Worm (Caenorhabditis elegans) whole organism, midembryonic: Measurements from ENCODE around the gene ctl-1.

Experiments
- T22C8.4 ChIP-seq: fragments of 200-800 bp; sonication (Bioruptor generic); IDR thresholded peaks from 2 replicates; pipeline ENCODE4 v1.3.6; 2022; ENCODE audit warnings: missing genetic modification characterization, missing compliant biosample characterization
- cog-1 ChIP-seq: sonication (generic microtip); optimal IDR thresholded peaks from 2 replicates; lab custom pipeline; 2016; ENCODE audit warnings: missing genetic modification characterization, missing compliant biosample characterization
- flt-1 ChIP-seq: fragments of 200-800 bp; sonication (Bioruptor generic); IDR thresholded peaks from 2 replicates; pipeline ENCODE4 v1.3.6; 2022; ENCODE audit warnings: missing genetic modification characterization, missing compliant biosample characterization
- klf-2 ChIP-seq: fragments of 200-800 bp; sonication (Bioruptor generic); conservative IDR thresholded peaks from 2 replicates; pipeline ENCODE4 v1.3.6; 2022; ENCODE audit warnings: missing genetic modification reagents, missing genetic modification characterization, missing compliant biosample characterization
- med-1 ChIP-seq: sonication (generic microtip); optimal IDR thresholded peaks from 2 replicates; lab custom pipeline; 2017; ENCODE audit warnings: missing genetic modification characterization, mild to moderate bottlenecking, missing compliant biosample characterization, antibody characterized with exemption, missing genetic modification reagents; ENCODE audit not compliant: insufficient read depth
- ref-1 ChIP-seq: fragments of 200-800 bp; sonication (Bioruptor generic); conservative IDR thresholded peaks from 2 replicates; pipeline ENCODE4 v1.3.6; 2022; ENCODE audit warnings: missing genetic modification reagents, missing genetic modification characterization, missing compliant biosample characterization
- tab-1 ChIP-seq: fragments of 200-800 bp; sonication (Bioruptor generic); IDR thresholded peaks from 2 replicates; pipeline ENCODE4 v1.3.6; 2022; ENCODE audit warnings: missing genetic modification characterization, missing compliant biosample characterization
- ztf-23 ChIP-seq: fragments of 200-800 bp; sonication (Bioruptor generic); IDR thresholded peaks from 2 replicates; pipeline ENCODE4 v1.3.6; 2022; ENCODE audit warnings: missing genetic modification reagents, missing genetic modification characterization, missing compliant biosample characterization
- ztf-29 ChIP-seq: fragments of 200-800 bp; sonication (Bioruptor generic); IDR thresholded peaks from 2 replicates; pipeline ENCODE4 v1.3.6; 2022; ENCODE audit warnings: missing genetic modification reagents, missing genetic modification characterization, missing compliant biosample characterization

ctl-1 gene

ce11 chrII:14287277-14287676 lies 18.8 kb downstream of the ctl-1 start, which contains the start of gene srh-41:
TSS of gene srh-41 (minus strand) at chrII:14287377.
- TF ChIP-seq ztf-23 (GFP tag; lab: Robert Waterston, UW) (no peak), tab-1 (GFP tag; lab: Robert Waterston, UW) (no peak), T22C8.4 (GFP tag; lab: Robert Waterston, UW) (no peak), flt-1 (GFP tag; lab: Robert Waterston, UW) (no peak)

ce11 chrII:14276409-14276808 lies 29.7 kb downstream of the ctl-1 start, which contains the start of gene Y54G11A.3:
TSS of gene Y54G11A.3 (plus strand) at chrII:14276621.
- TF ChIP-seq tab-1 (GFP tag; lab: Robert Waterston, UW) (no peak), flt-1 (GFP tag; lab: Robert Waterston, UW) (no peak), ztf-23 (GFP tag; lab: Robert Waterston, UW) (no peak), ref-1 (GFP tag; lab: Robert Waterston, UW) (no peak), T22C8.4 (GFP tag; lab: Robert Waterston, UW) (no peak), cog-1 (tag; lab: Kevin White, UChicago) (no peak), med-1 (GFP tag; lab: Kevin White, UChicago) (no peak), ztf-29 (GFP tag; lab: Robert Waterston, UW) (no peak), klf-2 (GFP tag; lab: Robert Waterston, UW) (no peak)

ce11 chrII:14269839-14270238 lies 36.2 kb downstream of the ctl-1 start:
- TF ChIP-seq cog-1 (tag; lab: Kevin White, UChicago) (no peak), ztf-29 (GFP tag; lab: Robert Waterston, UW) (no peak), ztf-23 (GFP tag; lab: Robert Waterston, UW) (no peak), flt-1 (GFP tag; lab: Robert Waterston, UW) (no peak), T22C8.4 (GFP tag; lab: Robert Waterston, UW) (no peak), ref-1 (GFP tag; lab: Robert Waterston, UW) (no peak), tab-1 (GFP tag; lab: Robert Waterston, UW) (no peak), med-1 (GFP tag; lab: Kevin White, UChicago) (no peak), klf-2 (GFP tag; lab: Robert Waterston, UW) (no peak)

- TF ChIP-seq ztf-29 (GFP tag; lab: Robert Waterston, UW) (no peak), tab-1 (GFP tag; lab: Robert Waterston, UW) (no peak), cog-1 (tag; lab: Kevin White, UChicago) (no peak), ztf-23 (GFP tag; lab: Robert Waterston, UW) (no peak), klf-2 (GFP tag; lab: Robert Waterston, UW) (no peak), flt-1 (GFP tag; lab: Robert Waterston, UW) (no peak)
Measured at ce11 chrII:14269142-14269593, 36.9 kb downstream of the ctl-1 start, which contains the start of gene Y54G11A.1. TSS of gene Y54G11A.1 (minus strand) at chrII:14269192.

ce11 chrII:14257943-14258342 lies 48.1 kb downstream of the ctl-1 start:
- TF ChIP-seq ref-1 (GFP tag; lab: Robert Waterston, UW) (no peak), cog-1 (tag; lab: Kevin White, UChicago) (no peak), med-1 (GFP tag; lab: Kevin White, UChicago) (no peak), ztf-23 (GFP tag; lab: Robert Waterston, UW) (no peak), tab-1 (GFP tag; lab: Robert Waterston, UW) (no peak), T22C8.4 (GFP tag; lab: Robert Waterston, UW) (no peak), flt-1 (GFP tag; lab: Robert Waterston, UW) (no peak), klf-2 (GFP tag; lab: Robert Waterston, UW) (no peak), ztf-29 (GFP tag; lab: Robert Waterston, UW) (no peak)

- TF ChIP-seq med-1 (GFP tag; lab: Kevin White, UChicago) (no peak), flt-1 (GFP tag; lab: Robert Waterston, UW) (no peak), T22C8.4 (GFP tag; lab: Robert Waterston, UW) (no peak), klf-2 (GFP tag; lab: Robert Waterston, UW) (no peak), ztf-29 (GFP tag; lab: Robert Waterston, UW) (no peak), cog-1 (tag; lab: Kevin White, UChicago) (no peak), tab-1 (GFP tag; lab: Robert Waterston, UW) (no peak), ztf-23 (GFP tag; lab: Robert Waterston, UW) (no peak), ref-1 (GFP tag; lab: Robert Waterston, UW) (no peak)
Measured at ce11 chrII:14256779-14257178, 49.3 kb downstream of the ctl-1 start, which contains the start of gene Y54G11A.19. TSS of gene Y54G11A.19 (minus strand) at chrII:14256879.

ce11 chrII:14255850-14256249 lies 50.2 kb downstream of the ctl-1 start:
- TF ChIP-seq ztf-29 (GFP tag; lab: Robert Waterston, UW) (no peak), flt-1 (GFP tag; lab: Robert Waterston, UW) (no peak)
